Worm (Caenorhabditis elegans) whole organism, young adult: ENCODE results near the gene comt-3.

ENCODE experiments used
- B0019.2 ChIP-seq: fragments of 200-800 bp; sonication (Bioruptor generic); conservative IDR thresholded peaks from 2 replicates; pipeline ENCODE4 v1.3.6; 2022; ENCODE audit warnings: missing genetic modification reagents, missing genetic modification characterization, missing compliant biosample characterization
- F33H1.4 ChIP-seq: fragments of 200-800 bp; sonication (Bioruptor generic); IDR thresholded peaks from 2 replicates; pipeline ENCODE4 v1.3.6; 2022; ENCODE audit warnings: missing genetic modification reagents, missing genetic modification characterization, missing compliant biosample characterization
- F52B5.7 ChIP-seq: sonication (generic microtip); optimal IDR thresholded peaks from 2 replicates; lab custom pipeline; 2016; ENCODE audit warnings: mild to moderate bottlenecking, missing genetic modification characterization, missing compliant biosample characterization
- F55B11.4 ChIP-seq: sonication (generic microtip); optimal IDR thresholded peaks from 2 replicates; lab custom pipeline; 2016; ENCODE audit warnings: missing compliant biosample characterization, missing genetic modification characterization, borderline replicate concordance; ENCODE audit not compliant: insufficient read depth
- F57C9.4 ChIP-seq: sonication (generic microtip); optimal IDR thresholded peaks from 2 replicates; lab custom pipeline; 2017; ENCODE audit warnings: mild to moderate bottlenecking, missing genetic modification characterization, missing compliant biosample characterization
- Y56A3A.18 ChIP-seq: fragments of 200-800 bp; sonication (Bioruptor generic); IDR thresholded peaks from 2 replicates; pipeline ENCODE4 v1.3.6; 2022; ENCODE audit warnings: missing genetic modification reagents, missing genetic modification characterization, missing compliant biosample characterization
- Y95B8A.8 ChIP-seq: fragments of 200-800 bp; sonication (Bioruptor generic); IDR thresholded peaks from 2 replicates; pipeline ENCODE4 v1.3.6; 2022; ENCODE audit warnings: missing genetic modification reagents, missing genetic modification characterization, missing compliant biosample characterization
- attf-5 ChIP-seq: fragments of 200-800 bp; sonication (Bioruptor generic); optimal IDR thresholded peaks from 2 replicates; lab custom pipeline; 2018; ENCODE audit warnings: mild to moderate bottlenecking, missing genetic modification characterization, missing compliant biosample characterization
- cebp-1 ChIP-seq, 2 experiments: fragments of 200-800 bp in 1 of 2; sonication (Bioruptor generic) in 1 of 2; sonication (generic microtip) in 1 of 2; IDR thresholded peaks in 1 of 2; optimal IDR thresholded peaks in 1 of 2; 2 replicates each; pipeline versions ENCODE4 v1.3.6 to Lab custom; 2017 to 2022; ENCODE audit warnings: missing compliant biosample characterization in 2 of 2, missing genetic modification characterization in 2 of 2, mild to moderate bottlenecking in 1 of 2, missing genetic modification reagents in 1 of 2, moderate library complexity in 1 of 2
- ceh-27 ChIP-seq: fragments of 200-800 bp; sonication (Bioruptor generic); optimal IDR thresholded peaks from 2 replicates; lab custom pipeline; 2018; ENCODE audit warnings: mild to moderate bottlenecking, missing genetic modification characterization, moderate library complexity, missing compliant biosample characterization
- ceh-79 ChIP-seq: sonication (generic microtip); optimal IDR thresholded peaks from 2 replicates; lab custom pipeline; 2017; ENCODE audit warnings: mild to moderate bottlenecking, missing genetic modification characterization, missing compliant biosample characterization
- egl-18 ChIP-seq: fragments of 200-800 bp; sonication (Bioruptor generic); IDR thresholded peaks from 2 replicates; pipeline ENCODE4 v1.3.6; 2022; ENCODE audit warnings: missing genetic modification reagents, missing genetic modification characterization, missing compliant biosample characterization
- fkh-3 ChIP-seq: sonication (generic microtip); optimal IDR thresholded peaks from 2 replicates; lab custom pipeline; 2016; ENCODE audit warnings: mild to moderate bottlenecking, missing genetic modification characterization, missing compliant biosample characterization
- hlh-26 ChIP-seq: fragments of 200-800 bp; sonication (Bioruptor generic); conservative IDR thresholded peaks from 2 replicates; pipeline ENCODE4 v1.3.6; 2022; ENCODE audit warnings: missing genetic modification reagents, missing genetic modification characterization, missing compliant biosample characterization
- hsf-1 ChIP-seq: fragments of 200-800 bp; sonication (Bioruptor generic); IDR thresholded peaks from 2 replicates; pipeline ENCODE4 v1.3.6; 2022; ENCODE audit warnings: missing genetic modification reagents, missing genetic modification characterization, missing compliant biosample characterization
- lin-26 ChIP-seq: fragments of 200-800 bp; sonication (Bioruptor generic); IDR thresholded peaks from 2 replicates; pipeline ENCODE4 v1.3.6; 2022; ENCODE audit warnings: missing genetic modification reagents, missing genetic modification characterization, missing compliant biosample characterization
- lin-40 ChIP-seq: sonication (generic microtip); optimal IDR thresholded peaks from 2 replicates; lab custom pipeline; 2016; ENCODE audit warnings: missing genetic modification characterization, mild to moderate bottlenecking, missing compliant biosample characterization, missing genotype, missing genetic modification reagents
- lir-1 ChIP-seq: fragments of 200-800 bp; sonication (Bioruptor generic); conservative IDR thresholded peaks from 2 replicates; pipeline ENCODE4 v1.3.6; 2022; ENCODE audit warnings: missing genetic modification reagents, missing genetic modification characterization, missing compliant biosample characterization
- mel-28 ChIP-seq: sonication (generic microtip); optimal IDR thresholded peaks from 2 replicates; lab custom pipeline; 2016; ENCODE audit warnings: borderline replicate concordance, mild to moderate bottlenecking, missing genetic modification characterization, missing compliant biosample characterization
- nfya-1 ChIP-seq: sonication (generic microtip); optimal IDR thresholded peaks from 2 replicates; lab custom pipeline; 2017; ENCODE audit warnings: antibody characterized with exemption, missing compliant biosample characterization, missing genetic modification characterization, borderline replicate concordance; ENCODE audit not compliant: insufficient read depth
- nhr-179 ChIP-seq: sonication (generic microtip); optimal IDR thresholded peaks from 2 replicates; lab custom pipeline; 2016; ENCODE audit warnings: mild to moderate bottlenecking, missing genetic modification characterization, missing compliant biosample characterization
- nhr-27 ChIP-seq: fragments of 200-800 bp; sonication (Bioruptor generic); optimal IDR thresholded peaks from 2 replicates; lab custom pipeline; 2018; ENCODE audit warnings: mild to moderate bottlenecking, missing genetic modification characterization, moderate library complexity, missing compliant biosample characterization
- nhr-90 ChIP-seq: sonication (generic microtip); optimal IDR thresholded peaks from 2 replicates; lab custom pipeline; 2016; ENCODE audit warnings: missing genotype, mild to moderate bottlenecking, missing genetic modification characterization, missing compliant biosample characterization
- pha-4 ChIP-seq: fragments of 150-350 bp; sonication (generic microtip); optimal IDR thresholded peaks from 2 replicates; lab custom pipeline; 2014; ENCODE audit warnings: missing biosample characterization, missing genetic modification reagents, missing genetic modification characterization
- rpc-1 ChIP-seq, 2 experiments: fragments of 150-350 bp in 1 of 2; sonication (generic microtip) in 1 of 2; optimal IDR thresholded peaks; 2 replicates each; lab custom pipeline; 2014 to 2018; ENCODE audit warnings: missing biosample characterization in 1 of 2, missing genetic modification characterization in 1 of 2, missing genetic modification reagents in 1 of 2, missing genotype in 1 of 2
- sea-2 ChIP-seq: fragments of 200-800 bp; sonication (Bioruptor generic); IDR thresholded peaks from 2 replicates; pipeline ENCODE4 v1.3.6; 2022; ENCODE audit warnings: missing genetic modification characterization, missing compliant biosample characterization
- snpc-1.1 ChIP-seq: sonication (generic microtip); optimal IDR thresholded peaks from 2 replicates; lab custom pipeline; 2017; ENCODE audit warnings: missing genetic modification characterization, mild to moderate bottlenecking, missing compliant biosample characterization, antibody characterized with exemption, moderate library complexity, missing genotype, missing genetic modification reagents; ENCODE audit not compliant: insufficient read depth
- snpc-1.3 ChIP-seq: sonication (generic microtip); optimal IDR thresholded peaks from 2 replicates; lab custom pipeline; 2017; ENCODE audit warnings: missing genetic modification characterization, mild to moderate bottlenecking, missing compliant biosample characterization, antibody characterized with exemption, moderate library complexity, missing genotype, missing genetic modification reagents; ENCODE audit not compliant: insufficient read depth
- zim-3 ChIP-seq: sonication (generic microtip); optimal IDR thresholded peaks from 2 replicates; lab custom pipeline; 2017; ENCODE audit warnings: mild to moderate bottlenecking, missing genetic modification characterization, moderate library complexity, missing compliant biosample characterization
- ztf-18 ChIP-seq: sonication (generic microtip); optimal IDR thresholded peaks from 2 replicates; lab custom pipeline; 2016; ENCODE audit warnings: missing genotype, mild to moderate bottlenecking, missing genetic modification characterization, missing compliant biosample characterization
- ztf-25 ChIP-seq: fragments of 200-800 bp; sonication (Bioruptor generic); IDR thresholded peaks from 2 replicates; pipeline ENCODE4 v1.3.6; 2022; ENCODE audit warnings: missing genetic modification reagents, missing genetic modification characterization, missing compliant biosample characterization
- ztf-26 ChIP-seq: sonication (generic microtip); optimal IDR thresholded peaks from 2 replicates; lab custom pipeline; 2017; ENCODE audit warnings: missing genetic modification characterization, missing compliant biosample characterization
- ztf-3 ChIP-seq: fragments of 200-800 bp; sonication (Bioruptor generic); optimal IDR thresholded peaks from 2 replicates; lab custom pipeline; 2018; ENCODE audit warnings: mild to moderate bottlenecking, missing genetic modification characterization, missing compliant biosample characterization
- ztf-6 ChIP-seq: fragments of 200-800 bp; sonication (Bioruptor generic); IDR thresholded peaks from 2 replicates; pipeline ENCODE4 v1.3.6; 2022; ENCODE audit warnings: missing genetic modification reagents, missing genetic modification characterization, missing compliant biosample characterization

comt-3 gene

DNA sequence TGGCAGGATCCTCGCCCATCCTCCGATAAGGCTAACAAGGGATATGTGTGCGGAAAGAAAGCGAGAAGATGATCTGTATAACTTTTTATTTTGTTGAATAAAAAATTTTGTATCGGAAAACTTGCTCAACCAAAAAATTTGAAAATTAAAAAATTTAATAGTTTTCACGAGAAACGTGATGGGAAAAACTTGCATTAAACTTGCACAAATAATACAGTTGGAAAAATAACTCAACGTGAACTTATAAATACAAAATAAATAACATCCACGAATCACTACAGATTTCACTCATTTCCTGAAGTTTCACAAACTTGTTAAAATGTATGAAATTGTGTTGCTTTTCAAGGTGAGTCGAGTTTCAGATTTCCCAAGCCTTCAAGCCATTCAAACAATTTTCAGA lies 41.7 kb downstream of the comt-3 start, which contains the start of gene F36F12.7:
F36F12.7 (plus strand) TSS at position 301 of the 400 bp plus-strand sequence.
- TF ChIP-seq ztf-6 (GFP tag; lab: Robert Waterston, UW) (no peak), nhr-27 (tag; lab: Kevin White, UChicago) (no peak), nfya-1 (tag; lab: Kevin White, UChicago) (no peak), cebp-1 (GFP tag; IDR thresholded peaks at IDR 0.05; lab: Robert Waterston, UW) (no peak), cebp-1 (tag; optimal IDR thresholded peaks at IDR 0.05; lab: Kevin White, UChicago) (no peak), mel-28 (tag; lab: Kevin White, UChicago) (no peak), sea-2 (GFP tag; lab: Robert Waterston, UW) (no peak), ceh-27 (GFP tag; lab: Kevin White, UChicago) (no peak), rpc-1 (optimal IDR thresholded peaks at IDR 0.05; lab: Kevin White, UChicago) (no peak), rpc-1 (tag; optimal IDR thresholded peaks at IDR 0.05; lab: Kevin White, UChicago) (no peak), nhr-179 (no peak), B0019.2 (GFP tag; lab: Robert Waterston, UW) (no peak), F57C9.4 (tag; lab: Kevin White, UChicago) (no peak), fkh-3 (no peak), hsf-1 (GFP tag; lab: Robert Waterston, UW) (no peak), zim-3 (tag; lab: Kevin White, UChicago) (no peak), lin-26 (GFP tag; lab: Robert Waterston, UW) (no peak), nhr-90 (tag; lab: Kevin White, UChicago) (no peak), ztf-25 (GFP tag; lab: Robert Waterston, UW) (no peak), F55B11.4 (no peak), egl-18 (GFP tag; lab: Robert Waterston, UW) (no peak)
- TF ChIP-seq, all 124 proteins: peak for 0

- TF ChIP-seq hlh-26 (GFP tag; lab: Robert Waterston, UW): no peak
- no peak for TF ChIP-seq Y56A3A.18 (GFP tag; lab: Robert Waterston, UW)
- TF ChIP-seq pha-4 (tag; lab: Kevin White, UChicago): no peak
These were observed 45.8 kb downstream of the comt-3 start, which contains the start of gene F36F12.1 for ce11 chrV:2103118-2103517. TSS of gene F36F12.1 (minus strand) at chrV:2103218.

DNA sequence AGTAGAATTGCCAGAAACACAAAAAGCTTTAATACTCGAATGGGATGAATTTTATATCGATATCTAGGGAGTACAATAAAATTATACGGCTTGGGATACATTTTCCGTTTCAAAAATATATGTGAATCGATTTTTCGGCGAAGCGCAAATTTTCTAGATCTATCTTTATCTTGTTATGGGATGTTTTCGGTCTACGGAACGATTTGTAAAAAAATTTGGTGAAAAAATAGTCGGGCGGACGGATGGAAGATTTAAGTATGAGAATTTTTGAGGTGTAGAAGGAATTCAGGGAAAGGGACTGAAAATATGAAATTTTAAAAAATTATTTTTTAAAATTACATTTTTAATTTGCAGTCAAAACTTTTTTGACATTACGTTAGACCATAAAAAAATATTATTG lies 48.6 kb downstream of the comt-3 start, which contains the start of gene F22F7.4:
F22F7.4 (minus strand) TSS at position 101 of the 400 bp plus-strand sequence.
- TF ChIP-seq ztf-18 (tag; lab: Kevin White, UChicago): no peak
- no peak for TF ChIP-seq attf-5 (GFP tag; lab: Kevin White, UChicago)
- no peak for TF ChIP-seq rpc-1 (optimal IDR thresholded peaks at IDR 0.05; lab: Kevin White, UChicago)
- no peak for TF ChIP-seq rpc-1 (tag; optimal IDR thresholded peaks at IDR 0.05; lab: Kevin White, UChicago)
- no peak for TF ChIP-seq lir-1
- no peak for TF ChIP-seq ceh-79 (tag; lab: Kevin White, UChicago)
- no peak for TF ChIP-seq Y95B8A.8 (GFP tag; lab: Robert Waterston, UW)
- TF ChIP-seq F52B5.7 (tag; lab: Kevin White, UChicago): no peak
- TF ChIP-seq F33H1.4 (GFP tag; lab: Robert Waterston, UW): no peak
- no peak for TF ChIP-seq snpc-1.3
- no peak for TF ChIP-seq ztf-26 (tag; lab: Kevin White, UChicago)
- no peak for TF ChIP-seq lin-40
- TF ChIP-seq nfya-1 (tag; lab: Kevin White, UChicago): no peak
- no peak for TF ChIP-seq ztf-3
- TF ChIP-seq snpc-1.1 (tag; lab: Kevin White, UChicago): no peak
